Worm (Caenorhabditis elegans) whole organism, young adult: Measurements from ENCODE around the gene dod-24.

Source experiments
- B0035.1 ChIP-seq: sonication (generic microtip); optimal IDR thresholded peaks from 2 replicates; lab custom pipeline; 2016; ENCODE audit warnings: missing genetic modification characterization, mild to moderate bottlenecking, missing compliant biosample characterization, missing genotype, missing genetic modification reagents
- F33H1.4 ChIP-seq: fragments of 200-800 bp; sonication (Bioruptor generic); IDR thresholded peaks from 2 replicates; pipeline ENCODE4 v1.3.6; 2022; ENCODE audit warnings: missing genetic modification reagents, missing genetic modification characterization, missing compliant biosample characterization
- F39B2.1 ChIP-seq: fragments of 200-800 bp; sonication (Bioruptor generic); IDR thresholded peaks from 2 replicates; pipeline ENCODE4 v1.3.6; 2022; ENCODE audit warnings: missing genetic modification reagents, missing genetic modification characterization, missing compliant biosample characterization
- Y53G8AR.9 ChIP-seq: fragments of 200-800 bp; sonication (Bioruptor generic); conservative IDR thresholded peaks from 2 replicates; pipeline ENCODE4 v1.3.6; 2022; ENCODE audit warnings: missing genetic modification reagents, missing genetic modification characterization, missing compliant biosample characterization
- Y95B8A.8 ChIP-seq: fragments of 200-800 bp; sonication (Bioruptor generic); IDR thresholded peaks from 2 replicates; pipeline ENCODE4 v1.3.6; 2022; ENCODE audit warnings: missing genetic modification reagents, missing genetic modification characterization, missing compliant biosample characterization
- akir-1 ChIP-seq: fragments of 200-800 bp; sonication (Bioruptor generic); optimal IDR thresholded peaks from 2 replicates; lab custom pipeline; 2018; ENCODE audit warnings: mild to moderate bottlenecking, missing genetic modification characterization, moderate library complexity, missing compliant biosample characterization
- aptf-3 ChIP-seq: fragments of 200-800 bp; sonication (Bioruptor generic); IDR thresholded peaks from 2 replicates; pipeline ENCODE4 v1.3.6; 2022; ENCODE audit warnings: missing genetic modification characterization, missing compliant biosample characterization
- atf-7 ChIP-seq: sonication (generic microtip); optimal IDR thresholded peaks from 2 replicates; lab custom pipeline; 2017; ENCODE audit warnings: mild to moderate bottlenecking, missing genetic modification characterization, missing compliant biosample characterization
- chd-7 ChIP-seq: sonication (generic microtip); optimal IDR thresholded peaks from 2 replicates; lab custom pipeline; 2016; ENCODE audit warnings: mild to moderate bottlenecking, missing genetic modification characterization, moderate library complexity, missing compliant biosample characterization
- dox-1 ChIP-seq: fragments of 200-800 bp; sonication (Bioruptor generic); IDR thresholded peaks from 2 replicates; pipeline ENCODE4 v1.3.6; 2022; ENCODE audit warnings: missing genetic modification reagents, missing genetic modification characterization, missing compliant biosample characterization
- dpl-1 ChIP-seq: fragments of 150-350 bp; optimal IDR thresholded peaks from 2 replicates; lab custom pipeline; 2014; ENCODE audit warnings: missing biosample characterization, missing genetic modification reagents, missing genetic modification characterization
- ekl-4 ChIP-seq: fragments of 200-800 bp; sonication (Bioruptor generic); IDR thresholded peaks from 2 replicates; pipeline ENCODE4 v1.3.6; 2022; ENCODE audit warnings: missing genetic modification reagents, missing genetic modification characterization, missing compliant biosample characterization
- hlh-26 ChIP-seq: fragments of 200-800 bp; sonication (Bioruptor generic); conservative IDR thresholded peaks from 2 replicates; pipeline ENCODE4 v1.3.6; 2022; ENCODE audit warnings: missing genetic modification reagents, missing genetic modification characterization, missing compliant biosample characterization
- hsf-1 ChIP-seq: fragments of 200-800 bp; sonication (Bioruptor generic); IDR thresholded peaks from 2 replicates; pipeline ENCODE4 v1.3.6; 2022; ENCODE audit warnings: missing genetic modification reagents, missing genetic modification characterization, missing compliant biosample characterization
- lin-26 ChIP-seq: fragments of 200-800 bp; sonication (Bioruptor generic); IDR thresholded peaks from 2 replicates; pipeline ENCODE4 v1.3.6; 2022; ENCODE audit warnings: missing genetic modification reagents, missing genetic modification characterization, missing compliant biosample characterization
- lir-1 ChIP-seq: fragments of 200-800 bp; sonication (Bioruptor generic); conservative IDR thresholded peaks from 2 replicates; pipeline ENCODE4 v1.3.6; 2022; ENCODE audit warnings: missing genetic modification reagents, missing genetic modification characterization, missing compliant biosample characterization
- mcd-1 ChIP-seq: fragments of 200-800 bp; sonication (Bioruptor generic); IDR thresholded peaks from 2 replicates; pipeline ENCODE4 v1.3.6; 2022; ENCODE audit warnings: missing genetic modification reagents, missing genetic modification characterization, missing compliant biosample characterization
- nhr-80 ChIP-seq: sonication (generic microtip); optimal IDR thresholded peaks from 2 replicates; lab custom pipeline; 2016; ENCODE audit warnings: missing genetic modification characterization, missing compliant biosample characterization
- pbrm-1 ChIP-seq: fragments of 200-800 bp; sonication (Bioruptor generic); IDR thresholded peaks from 2 replicates; pipeline ENCODE4 v1.3.6; 2022; ENCODE audit warnings: missing genetic modification reagents, missing genetic modification characterization, missing compliant biosample characterization
- rec-8 ChIP-seq, 2 experiments: sonication (generic microtip); optimal IDR thresholded peaks; 2 replicates each; lab custom pipeline; 2016; ENCODE audit warnings: mild to moderate bottlenecking in 2 of 2, missing genetic modification characterization in 2 of 2, missing genetic modification reagents in 2 of 2, missing genotype in 2 of 2, missing biosample characterization in 1 of 2, missing compliant biosample characterization in 1 of 2, moderate library complexity in 1 of 2
- repo-1 ChIP-seq: sonication (generic microtip); optimal IDR thresholded peaks from 2 replicates; lab custom pipeline; 2017; ENCODE audit warnings: mild to moderate bottlenecking, missing genetic modification characterization, missing compliant biosample characterization
- rpc-1 ChIP-seq, 2 experiments: fragments of 150-350 bp in 1 of 2; sonication (generic microtip) in 1 of 2; optimal IDR thresholded peaks; 2 replicates each; lab custom pipeline; 2014 to 2018; ENCODE audit warnings: missing biosample characterization in 1 of 2, missing genetic modification characterization in 1 of 2, missing genetic modification reagents in 1 of 2, missing genotype in 1 of 2
- snpc-1.1 ChIP-seq: sonication (generic microtip); optimal IDR thresholded peaks from 2 replicates; lab custom pipeline; 2017; ENCODE audit warnings: missing genetic modification characterization, mild to moderate bottlenecking, missing compliant biosample characterization, antibody characterized with exemption, moderate library complexity, missing genotype, missing genetic modification reagents; ENCODE audit not compliant: insufficient read depth
- snpc-4 ChIP-seq, 5 experiments: fragments of 150-350 bp in 1 of 5; sonication (generic microtip) in 4 of 5; optimal IDR thresholded peaks; 2 replicates each; lab custom pipeline; 2014 to 2018; ENCODE audit warnings: missing genetic modification characterization in 5 of 5, missing biosample characterization in 3 of 5, antibody characterized with exemption in 2 of 5, mild to moderate bottlenecking in 2 of 5, missing compliant biosample characterization in 2 of 5, missing genotype in 2 of 5, moderate library complexity in 2 of 5, missing genetic modification reagents in 1 of 5
- somi-1 ChIP-seq: fragments of 200-800 bp; sonication (Bioruptor generic); optimal IDR thresholded peaks from 2 replicates; lab custom pipeline; 2018; ENCODE audit warnings: mild to moderate bottlenecking, missing genetic modification characterization, missing compliant biosample characterization
- tbx-9 ChIP-seq: sonication (generic microtip); optimal IDR thresholded peaks from 2 replicates; lab custom pipeline; 2016; ENCODE audit warnings: borderline replicate concordance, missing genetic modification characterization, inconsistent platforms, missing compliant biosample characterization
- unc-62 ChIP-seq: fragments of 150-350 bp; optimal IDR thresholded peaks from 2 replicates; lab custom pipeline; 2014; ENCODE audit warnings: missing biosample characterization, missing genetic modification reagents, missing genetic modification characterization
- zfh-2 ChIP-seq: fragments of 200-800 bp; sonication (Bioruptor generic); conservative IDR thresholded peaks from 2 replicates; pipeline ENCODE4 v1.3.6; 2022; ENCODE audit warnings: missing genetic modification reagents, missing genetic modification characterization, missing compliant biosample characterization
- ztf-18 ChIP-seq: sonication (generic microtip); optimal IDR thresholded peaks from 2 replicates; lab custom pipeline; 2016; ENCODE audit warnings: missing genotype, mild to moderate bottlenecking, missing genetic modification characterization, missing compliant biosample characterization

dod-24 gene

ce11 chrIV:12941254-12941653, at the start of gene dod-24:
dod-24 (minus strand) TSS chrIV:12941354.
- TF ChIP-seq Y53G8AR.9 (no peak), F39B2.1 (no peak), Y95B8A.8 (GFP tag; lab: Robert Waterston, UW) (no peak), ekl-4 (no peak)

DNA sequence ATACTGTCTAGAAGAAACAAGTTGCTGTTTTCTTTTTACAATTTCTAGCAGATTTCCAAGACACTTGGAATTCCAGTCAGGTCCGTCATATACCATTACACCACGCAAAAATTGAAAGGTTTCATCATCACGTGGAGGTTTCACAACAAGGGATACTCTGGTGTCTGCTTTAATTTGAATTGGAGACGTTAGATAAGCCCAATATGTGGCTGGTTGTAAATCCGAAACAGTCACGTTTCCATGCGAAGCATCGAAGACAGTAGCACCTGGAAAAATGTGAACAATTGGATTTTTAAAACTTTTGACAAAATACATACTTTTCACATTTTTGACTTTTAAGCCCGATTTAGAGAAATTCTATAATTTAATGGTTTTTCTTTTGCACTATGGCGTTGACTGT, 49.5 kb upstream of the dod-24 start:
- no peak for TF ChIP-seq somi-1 (GFP tag; lab: Kevin White, UChicago)
- no peak for TF ChIP-seq aptf-3 (GFP tag; lab: Robert Waterston, UW)
- no peak for TF ChIP-seq akir-1
- no peak for TF ChIP-seq snpc-1.1 (tag; lab: Kevin White, UChicago)
- no peak for TF ChIP-seq ztf-18 (tag; lab: Kevin White, UChicago)
- TF ChIP-seq chd-7 (tag; lab: Kevin White, UChicago): no peak
- TF ChIP-seq tbx-9: no peak

- TF ChIP-seq zfh-2 (GFP tag; lab: Robert Waterston, UW) (no peak), snpc-4 (GFP tag; optimal IDR thresholded peaks at IDR 0.05; lab: Kevin White, UChicago) (no peak), snpc-4 (tag; optimal IDR thresholded peaks at IDR 0.05; lab: Kevin White, UChicago) (peak in 1 of 4 experiments; percentile 42), nhr-80 (tag; lab: Kevin White, UChicago) (peak; percentile 22)
These were observed 48.2 kb upstream of the dod-24 start, which contains the start of gene K10D11.6 for ce11 chrIV:12989355-12989754. K10D11.6 (minus strand) TSS chrIV:12989455.

ce11 chrIV:12985961-12986360, 44.8 kb upstream of the dod-24 start, which contains the start of gene K10D11.3:
K10D11.3 (minus strand) TSS chrIV:12986134.
- TF ChIP-seq nhr-80 (tag; lab: Kevin White, UChicago) (peak; percentile 11), hlh-26 (GFP tag; lab: Robert Waterston, UW) (no peak)

DNA sequence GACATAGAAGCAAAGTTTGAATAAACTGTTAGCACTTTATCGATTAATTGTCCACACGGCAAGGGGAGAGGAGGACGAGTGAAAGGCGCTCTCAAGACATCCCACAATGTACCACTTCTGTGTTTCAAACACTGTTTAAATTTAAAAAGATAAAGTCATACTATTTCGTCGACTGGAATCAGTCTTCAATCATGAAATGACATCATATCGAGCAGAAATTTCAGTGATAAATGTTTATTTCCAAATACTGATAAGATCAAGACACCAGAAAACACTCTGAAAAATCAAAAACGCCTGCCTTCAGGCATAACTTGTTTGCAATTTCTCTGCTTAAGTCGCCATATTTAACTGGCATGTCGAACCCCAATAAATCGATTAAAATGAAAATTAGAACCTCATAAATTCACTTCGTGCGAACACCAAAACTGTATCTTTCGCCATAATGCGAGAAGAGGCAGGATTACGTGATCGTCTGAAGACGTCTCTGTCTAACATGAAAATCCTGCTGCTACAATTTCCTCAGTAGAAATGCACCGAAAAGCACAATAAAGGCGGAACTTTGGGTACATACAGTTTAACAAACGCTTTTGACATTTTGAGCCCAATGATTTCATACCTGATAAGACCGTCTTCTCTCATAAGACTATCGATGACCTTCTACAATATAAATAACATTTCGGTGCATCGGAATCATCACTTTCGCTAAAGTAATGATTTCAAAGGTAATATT, 37.3 kb upstream of the dod-24 start, which contains the start of gene K10D11.2:
K10D11.2 (plus strand) TSS at position 680 of the 730 bp plus-strand sequence.
- TF ChIP-seq nhr-80 (tag; lab: Kevin White, UChicago): peak; percentile 39
- peak; percentile 16 for TF ChIP-seq atf-7 (tag; lab: Kevin White, UChicago)
- no peak for TF ChIP-seq lir-1 (GFP tag; lab: Robert Waterston, UW)
- TF ChIP-seq dox-1: 0 out of 2 replicates have a peak, but pooled peaks have one; percentile 38

DNA sequence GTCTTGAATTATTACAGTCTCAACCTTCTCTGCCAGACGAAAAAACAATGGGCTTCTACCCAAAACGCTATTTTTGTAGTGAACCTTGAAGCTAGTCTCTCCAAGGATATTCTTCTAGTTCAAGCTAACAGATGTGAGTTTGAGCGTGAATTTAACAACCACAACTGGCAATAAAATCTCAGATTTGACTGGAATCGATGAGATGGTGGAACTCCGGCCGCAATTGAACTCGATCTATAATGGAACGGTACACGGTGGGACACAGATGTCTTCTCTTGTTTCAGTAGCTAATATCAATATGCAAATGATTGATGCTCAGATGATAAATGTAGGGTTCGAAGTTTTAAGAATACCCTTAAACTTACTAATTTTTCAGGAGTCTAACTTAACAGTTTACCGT, 36.5 kb upstream of the dod-24 start:
- TF ChIP-seq unc-62: no peak
- TF ChIP-seq rpc-1 (optimal IDR thresholded peaks at IDR 0.05; lab: Kevin White, UChicago): no peak
- no peak for TF ChIP-seq rpc-1 (tag; optimal IDR thresholded peaks at IDR 0.05; lab: Kevin White, UChicago)
- TF ChIP-seq Y95B8A.8 (GFP tag; lab: Robert Waterston, UW): no peak
- TF ChIP-seq tbx-9: no peak
- no peak for TF ChIP-seq somi-1 (GFP tag; lab: Kevin White, UChicago)
- no peak for TF ChIP-seq repo-1 (tag; lab: Kevin White, UChicago)
- no peak for TF ChIP-seq F33H1.4 (GFP tag; lab: Robert Waterston, UW)
- TF ChIP-seq lin-26 (GFP tag; lab: Robert Waterston, UW): no peak
- no peak for TF ChIP-seq dpl-1 (GFP tag; lab: Kevin White, UChicago)
- no peak for TF ChIP-seq mcd-1 (GFP tag; lab: Robert Waterston, UW)
- TF ChIP-seq hsf-1 (GFP tag; lab: Robert Waterston, UW): no peak
- no peak for TF ChIP-seq B0035.1 (tag; lab: Kevin White, UChicago)
- no peak for TF ChIP-seq rec-8 (tag; optimal IDR thresholded peaks at IDR 0.05; lab: Kevin White, UChicago)
- no peak for TF ChIP-seq pbrm-1
